Fruit fly (Drosophila melanogaster) whole organism, embryonic: ENCODE results near the gene Nle.

Source experiments
- Aef1 ChIP-seq: fragments of 200-800 bp; sonication (Bioruptor generic); IDR thresholded peaks from 3 replicates; pipeline ENCODE4 v1.3.6; 2022; ENCODE audit warnings: missing biosample characterization, missing genetic modification characterization
- Atf-2 ChIP-seq: fragments of 200-800 bp; sonication (Bioruptor generic); optimal IDR thresholded peaks from 2 replicates; lab custom pipeline; 2016; ENCODE audit warnings: missing biosample characterization, missing genetic modification characterization
- CG10543 ChIP-seq: fragments of 200-800 bp; sonication (Bioruptor generic); optimal IDR thresholded peaks from 3 replicates; lab custom pipeline; 2017; ENCODE audit warnings: missing biosample characterization, mild to moderate bottlenecking, missing genetic modification characterization, moderate library complexity
- CG11560 ChIP-seq: fragments of 200-800 bp; sonication (Bioruptor generic); IDR thresholded peaks from 3 replicates; pipeline ENCODE4 v1.3.6; 2022; ENCODE audit warnings: missing biosample characterization, missing genetic modification characterization
- CG11695 ChIP-seq: fragments of 200-800 bp; sonication (Bioruptor generic); IDR thresholded peaks from 3 replicates; pipeline ENCODE4 v1.3.6; 2022; ENCODE audit warnings: missing biosample characterization, missing genetic modification characterization
- CG14860 ChIP-seq: fragments of 200-800 bp; sonication (Bioruptor generic); IDR thresholded peaks from 3 replicates; pipeline ENCODE4 v1.3.6; 2022; ENCODE audit warnings: missing biosample characterization, missing genetic modification characterization; ENCODE audit not compliant: partially characterized antibody
- CG16813 ChIP-seq: fragments of 200-800 bp; sonication (Bioruptor generic); IDR thresholded peaks from 3 replicates; pipeline ENCODE4 v1.3.6; 2022; ENCODE audit warnings: missing biosample characterization, missing genetic modification characterization; ENCODE audit not compliant: partially characterized antibody
- CG18619 ChIP-seq: fragments of 200-800 bp; sonication (Bioruptor generic); optimal IDR thresholded peaks from 3 replicates; lab custom pipeline; 2017; ENCODE audit warnings: missing biosample characterization, mild to moderate bottlenecking, missing genetic modification characterization
- CG30403 ChIP-seq: fragments of 200-800 bp; sonication (Bioruptor generic); optimal IDR thresholded peaks from 3 replicates; lab custom pipeline; 2016; ENCODE audit warnings: missing biosample characterization, missing genetic modification characterization
- CG3838 ChIP-seq: fragments of 200-800 bp; sonication (Bioruptor generic); optimal IDR thresholded peaks from 3 replicates; lab custom pipeline; 2016; ENCODE audit warnings: missing biosample characterization, missing genetic modification characterization
- CG4328 ChIP-seq: fragments of 200-800 bp; sonication (Bioruptor generic); optimal IDR thresholded peaks from 3 replicates; lab custom pipeline; 2017; ENCODE audit warnings: missing biosample characterization, missing genetic modification reagents, missing genetic modification characterization
- CG6272 ChIP-seq: fragments of 200-800 bp; sonication (Bioruptor generic); IDR thresholded peaks from 2 replicates; pipeline ENCODE4 v1.3.6; 2022; ENCODE audit warnings: missing biosample characterization, missing genetic modification characterization
- CG7786 ChIP-seq: fragments of 200-800 bp; sonication (Bioruptor generic); optimal IDR thresholded peaks from 2 replicates; lab custom pipeline; 2016; ENCODE audit warnings: missing biosample characterization, missing genetic modification characterization
- CG7963 ChIP-seq: fragments of 200-800 bp; sonication (Bioruptor generic); IDR thresholded peaks from 3 replicates; pipeline ENCODE4 v1.3.6; 2022; ENCODE audit warnings: missing biosample characterization, missing genetic modification characterization; ENCODE audit not compliant: partially characterized antibody
- CG8281 ChIP-seq: fragments of 200-800 bp; sonication (Bioruptor generic); optimal IDR thresholded peaks from 2 replicates; lab custom pipeline; 2018; ENCODE audit warnings: missing biosample characterization, mild to moderate bottlenecking, missing genetic modification characterization, moderate library complexity
- CG9215 ChIP-seq: fragments of 200-800 bp; sonication (Bioruptor generic); IDR thresholded peaks from 2 replicates; pipeline ENCODE4 v1.3.6; 2022; ENCODE audit warnings: missing biosample characterization, missing genetic modification characterization
- CTCF ChIP-seq: fragments of 200-800 bp; sonication (Bioruptor generic); optimal IDR thresholded peaks from 2 replicates; lab custom pipeline; 2017; ENCODE audit warnings: missing biosample characterization, mild to moderate bottlenecking, missing genetic modification characterization, moderate library complexity
- D19B ChIP-seq: fragments of 200-800 bp; sonication (Bioruptor generic); optimal IDR thresholded peaks from 2 replicates; lab custom pipeline; 2017; ENCODE audit warnings: missing biosample characterization, mild to moderate bottlenecking, missing genetic modification characterization
- H15 ChIP-seq: fragments of 200-800 bp; sonication (Bioruptor generic); IDR thresholded peaks from 3 replicates; pipeline ENCODE4 v1.3.6; 2022; ENCODE audit warnings: missing biosample characterization, missing genetic modification characterization
- HLH3B ChIP-seq: fragments of 200-800 bp; sonication (Bioruptor generic); IDR thresholded peaks from 2 replicates; pipeline ENCODE4 v1.3.6; 2022; ENCODE audit warnings: missing biosample characterization, missing genetic modification characterization
- HLH4C ChIP-seq: fragments of 200-800 bp; sonication (Bioruptor generic); IDR thresholded peaks from 3 replicates; pipeline ENCODE4 v1.3.6; 2022; ENCODE audit warnings: missing biosample characterization, missing genetic modification characterization; ENCODE audit not compliant: partially characterized antibody
- Hand ChIP-seq: fragments of 200-800 bp; sonication (Bioruptor generic); optimal IDR thresholded peaks from 2 replicates; lab custom pipeline; 2017; ENCODE audit warnings: mild to moderate bottlenecking, missing biosample characterization, missing genetic modification reagents, missing genetic modification characterization
- Med ChIP-seq: fragments of 200-800 bp; sonication (Bioruptor generic); peaks from one replicate; lab custom pipeline; 2016; ENCODE audit warnings: missing biosample characterization, missing genetic modification characterization, mild to moderate bottlenecking, inconsistent platforms, moderate library complexity
- Neu2 ChIP-seq: fragments of 200-800 bp; sonication (Bioruptor generic); optimal IDR thresholded peaks from 3 replicates; lab custom pipeline; 2016; ENCODE audit warnings: missing biosample characterization, missing genetic modification characterization, borderline replicate concordance
- Ptx1 ChIP-seq: fragments of 200-800 bp; sonication (Bioruptor generic); IDR thresholded peaks from 2 replicates; pipeline ENCODE4 v1.3.6; 2022; ENCODE audit warnings: missing biosample characterization, missing genetic modification characterization
- ato ChIP-seq: fragments of 200-800 bp; sonication (Bioruptor generic); IDR thresholded peaks from 2 replicates; pipeline ENCODE4 v1.3.6; 2022; ENCODE audit warnings: missing biosample characterization, missing genetic modification characterization; ENCODE audit not compliant: partially characterized antibody
- bbx ChIP-seq: fragments of 200-800 bp; sonication (Bioruptor generic); IDR thresholded peaks from 2 replicates; pipeline ENCODE4 v1.3.6; 2022; ENCODE audit warnings: missing biosample characterization, missing genetic modification characterization; ENCODE audit not compliant: partially characterized antibody
- croc ChIP-seq: fragments of 200-800 bp; sonication (Bioruptor generic); conservative IDR thresholded peaks from 3 replicates; pipeline ENCODE4 v1.3.6; 2022; ENCODE audit warnings: missing biosample characterization, missing genetic modification characterization
- ind ChIP-seq: fragments of 200-800 bp; sonication (Bioruptor generic); optimal IDR thresholded peaks from 3 replicates; lab custom pipeline; 2016; ENCODE audit warnings: missing biosample characterization, missing genetic modification characterization
- inv ChIP-seq: fragments of 200-800 bp; sonication (Bioruptor generic); IDR thresholded peaks from 2 replicates; pipeline ENCODE4 v1.3.6; 2022; ENCODE audit warnings: missing biosample characterization, missing genetic modification characterization; ENCODE audit not compliant: partially characterized antibody
- jumu ChIP-seq: fragments of 200-800 bp; sonication (Bioruptor generic); optimal IDR thresholded peaks from 3 replicates; lab custom pipeline; 2016; ENCODE audit warnings: missing biosample characterization, missing genetic modification characterization
- luna ChIP-seq: fragments of 200-800 bp; sonication (Bioruptor generic); optimal IDR thresholded peaks from 2 replicates; lab custom pipeline; 2016; ENCODE audit warnings: missing biosample characterization, missing genetic modification characterization
- mld ChIP-seq: fragments of 200-800 bp; sonication (Bioruptor generic); IDR thresholded peaks from 3 replicates; pipeline ENCODE4 v1.3.6; 2022; ENCODE audit warnings: missing biosample characterization, missing genetic modification characterization; ENCODE audit not compliant: partially characterized antibody
- nerfin-2 ChIP-seq: fragments of 200-800 bp; sonication (Bioruptor generic); IDR thresholded peaks from 2 replicates; pipeline ENCODE4 v1.3.6; 2022; ENCODE audit warnings: missing biosample characterization, missing genetic modification characterization; ENCODE audit not compliant: partially characterized antibody
- pan ChIP-seq, 4 experiments: fragments of >200 bp in 3 of 4; fragments of 200-800 bp in 1 of 4; sonication (Bioruptor generic) in 1 of 4; optimal IDR thresholded peaks in 3 of 4; IDR thresholded peaks in 1 of 4; 2 replicates each; pipeline versions ENCODE4 v1.3.6 to Lab custom; 2017 to 2022; ENCODE audit warnings: missing biosample characterization in 2 of 4, missing genetic modification characterization in 2 of 4, mixed read lengths in 1 of 4
- prd ChIP-seq, 3 experiments: fragments of >200 bp in 2 of 3; fragments of 200-800 bp in 1 of 3; sonication (Bioruptor generic) in 1 of 3; optimal IDR thresholded peaks in 2 of 3; IDR thresholded peaks in 1 of 3; 2 replicates in 2 of 3; 3 replicates in 1 of 3; pipeline versions ENCODE4 v1.3.6 to Lab custom; 2017 to 2022; ENCODE audit warnings: missing biosample characterization in 1 of 3, missing genetic modification characterization in 1 of 3
- row ChIP-seq: fragments of 200-800 bp; sonication (Bioruptor generic); IDR thresholded peaks from 3 replicates; pipeline ENCODE4 v1.3.6; 2022; ENCODE audit warnings: missing biosample characterization, missing genetic modification characterization
- sens ChIP-seq: fragments of 200-800 bp; sonication (Bioruptor generic); peaks from one replicate; lab custom pipeline; 2016; ENCODE audit warnings: missing biosample characterization, missing genetic modification characterization
- sqz ChIP-seq: fragments of 200-800 bp; sonication (Bioruptor generic); optimal IDR thresholded peaks from 3 replicates; lab custom pipeline; 2018; ENCODE audit warnings: missing biosample characterization, mild to moderate bottlenecking, missing genetic modification characterization
- ssp ChIP-seq: fragments of 200-800 bp; sonication (Bioruptor generic); IDR thresholded peaks from 2 replicates; pipeline ENCODE4 v1.3.6; 2022; ENCODE audit warnings: missing biosample characterization, missing genetic modification characterization
- tap ChIP-seq: fragments of 200-800 bp; optimal IDR thresholded peaks from 3 replicates; lab custom pipeline; 2019; ENCODE audit warnings: missing biosample characterization, mild to moderate bottlenecking, missing genetic modification characterization, moderate library complexity
- tna ChIP-seq: fragments of 200-800 bp; sonication (Bioruptor generic); IDR thresholded peaks from 2 replicates; pipeline ENCODE4 v1.3.6; 2022; ENCODE audit warnings: missing biosample characterization, missing genetic modification characterization; ENCODE audit not compliant: partially characterized antibody
- unpg ChIP-seq: fragments of 200-800 bp; sonication (Bioruptor generic); optimal IDR thresholded peaks from 3 replicates; lab custom pipeline; 2018; ENCODE audit warnings: missing biosample characterization, mild to moderate bottlenecking, missing genetic modification characterization, moderate library complexity
- vnd ChIP-seq: fragments of 200-800 bp; sonication (Bioruptor generic); IDR thresholded peaks from 3 replicates; pipeline ENCODE4 v1.3.6; 2022; ENCODE audit warnings: missing biosample characterization, missing genetic modification characterization; ENCODE audit not compliant: partially characterized antibody
- wor ChIP-seq: fragments of 200-800 bp; sonication (Bioruptor generic); IDR thresholded peaks from 2 replicates; pipeline ENCODE4 v1.3.6; 2022; ENCODE audit warnings: missing biosample characterization, missing genetic modification characterization

Nle gene

dm6 chr2L:549637-550036 is 18.3 kb downstream of the Nle start (continued):
- peak; percentile 56; the same call in 1 of the 3 replicates for TF ChIP-seq vnd (GFP tag; lab: Robert Waterston, UW)
- TF ChIP-seq ato (GFP tag; lab: Robert Waterston, UW): peak; percentile 48; the same call in 1 of the 2 replicates
- no peak for TF ChIP-seq CTCF
- peak; percentile 73 for TF ChIP-seq CG14860 (GFP tag; lab: Robert Waterston, UW)
- no peak for TF ChIP-seq CG11695 (GFP tag; lab: Robert Waterston, UW)
- TF ChIP-seq H15 (GFP tag; lab: Robert Waterston, UW): 0 out of 3 replicates have a peak, but pooled peaks have one; percentile 12
- no peak for TF ChIP-seq pan (optimal IDR thresholded peaks at IDR 0.05; lab: Kevin White, UChicago)
- peak in 1 of 2 experiments; percentile 17 for TF ChIP-seq pan (GFP tag; optimal IDR thresholded peaks at IDR 0.05 in 1 of 2, IDR thresholded peaks at IDR 0.05 in 1 of 2)
- no peak for TF ChIP-seq unpg (GFP tag; lab: Kevin White, UChicago)
- TF ChIP-seq CG18619 (GFP tag; lab: Kevin White, UChicago): no peak
- TF ChIP-seq CG16813 (GFP tag; lab: Robert Waterston, UW): 0 out of 3 replicates have a peak, but pooled peaks have one; percentile 38
- TF ChIP-seq Ptx1 (GFP tag; lab: Robert Waterston, UW): 0 out of 2 replicates have a peak, but pooled peaks have one; percentile 15
- TF ChIP-seq mld (GFP tag; lab: Robert Waterston, UW): 0 out of 3 replicates have a peak, but pooled peaks have one; percentile 40
- peak; percentile 50 for TF ChIP-seq Med (GFP tag; lab: Kevin White, UChicago)
- peak; percentile 77 for TF ChIP-seq CG7963
- no peak for TF ChIP-seq CG3838
- TF ChIP-seq inv (GFP tag; lab: Robert Waterston, UW): peak; percentile 36; the same call in 1 of the 2 replicates
- no peak for TF ChIP-seq Neu2 (GFP tag; lab: Kevin White, UChicago)
- no peak for TF ChIP-seq CG11560 (tag; lab: Robert Waterston, UW)
- no peak for TF ChIP-seq wor (GFP tag; lab: Robert Waterston, UW)
- no peak for TF ChIP-seq CG4328 (GFP tag; lab: Kevin White, UChicago)
- TF ChIP-seq HLH3B (GFP tag; lab: Robert Waterston, UW): no peak
- no peak for TF ChIP-seq CG10543 (GFP tag; lab: Kevin White, UChicago)
- TF ChIP-seq CG9215 (GFP tag; lab: Robert Waterston, UW): no peak
- TF ChIP-seq tna (GFP tag; lab: Robert Waterston, UW): peak; percentile 46; the same call in 1 of the 2 replicates
- peak; percentile 54; the same call in 1 of the 2 replicates for TF ChIP-seq bbx
- peak; percentile 3 for TF ChIP-seq sens
- no peak for TF ChIP-seq CG8281 (tag; lab: Kevin White, UChicago)
- TF ChIP-seq nerfin-2 (GFP tag; lab: Robert Waterston, UW): peak; percentile 61; the same call in 1 of the 2 replicates
- no peak for TF ChIP-seq CG7786 (GFP tag; lab: Kevin White, UChicago)
- TF ChIP-seq ssp (GFP tag; lab: Robert Waterston, UW): no peak
- no peak for TF ChIP-seq ind (GFP tag; lab: Kevin White, UChicago)
- TF ChIP-seq CG30403 (GFP tag; lab: Kevin White, UChicago): no peak
- TF ChIP-seq Atf-2: no peak
- TF ChIP-seq prd (optimal IDR thresholded peaks at IDR 0.05; lab: Kevin White, UChicago): no peak
- 0 out of 3 replicates have a peak, but pooled peaks have one; percentile 11 for TF ChIP-seq prd (GFP tag; IDR thresholded peaks at IDR 0.05; lab: Robert Waterston, UW)
- no peak for TF ChIP-seq Hand (GFP tag; lab: Kevin White, UChicago)
- peak; percentile 76 for TF ChIP-seq HLH4C
- TF ChIP-seq row (GFP tag; lab: Robert Waterston, UW): peak; percentile 75
- no peak for TF ChIP-seq CG6272 (GFP tag; lab: Robert Waterston, UW)
- no peak for TF ChIP-seq croc (GFP tag; lab: Robert Waterston, UW)
- TF ChIP-seq tap (tag; lab: Kevin White, UChicago): no peak
- TF ChIP-seq luna (GFP tag; lab: Kevin White, UChicago): no peak
- no peak for TF ChIP-seq sqz (GFP tag; lab: Kevin White, UChicago)
- peak; percentile 61 for TF ChIP-seq D19B (GFP tag; lab: Kevin White, UChicago)
- TF ChIP-seq Aef1 (GFP tag; lab: Robert Waterston, UW): no peak
- TF ChIP-seq jumu (GFP tag; lab: Kevin White, UChicago): no peak
